Worm (Caenorhabditis elegans) whole organism, dauer: ENCODE measurements around the gene srh-214.

ENCODE experiments used
- unc-62 ChIP-seq: sonication (generic microtip); optimal IDR thresholded peaks from 2 replicates; lab custom pipeline; 2017; ENCODE audit warnings: missing biosample characterization, missing genetic modification reagents, missing genetic modification characterization

The srh-214 gene

ce11 chrV:16836100-16836499 is 6.5 kb upstream of the srh-214 start:
- no peak for TF ChIP-seq unc-62 (GFP tag; lab: Kevin White, UChicago)

ce11 chrV:16834989-16835388 is 5.4 kb upstream of the srh-214 start, which contains the start of gene tni-3:
Gene tni-3 (minus strand): TSS chrV:16835128.
- TF ChIP-seq unc-62 (GFP tag; lab: Kevin White, UChicago) = no peak

- no peak for TF ChIP-seq unc-62 (GFP tag; lab: Kevin White, UChicago)
Observed at ce11 chrV:16833672-16834071, 4.1 kb upstream of the srh-214 start.

DNA sequence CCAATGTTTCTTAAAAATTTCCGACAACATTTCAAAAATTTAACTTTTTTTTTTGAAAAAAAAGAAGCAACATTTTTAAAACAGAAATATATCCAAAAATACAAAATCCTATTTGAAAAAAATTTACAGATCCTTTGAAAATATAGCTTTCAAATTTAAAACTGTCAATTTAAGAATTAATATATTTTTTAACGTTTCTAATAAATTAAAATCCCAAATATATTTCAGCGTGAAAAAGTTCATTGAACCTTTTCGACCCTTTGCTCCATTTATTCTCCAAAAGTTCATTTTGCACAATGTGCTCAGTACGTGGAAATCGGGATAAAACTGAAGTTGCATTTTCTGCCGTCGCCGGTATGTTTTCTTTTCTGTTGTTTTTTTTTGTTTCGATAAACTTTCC is 3.3 kb upstream of the srh-214 start, which contains the start of gene phy-3:
phy-3 (plus strand) TSS at position 301 of the 400 bp plus-strand sequence.
- no peak for TF ChIP-seq unc-62 (GFP tag; lab: Kevin White, UChicago)

- no peak for TF ChIP-seq unc-62 (GFP tag; lab: Kevin White, UChicago)
Observed at ce11 chrV:16831921-16832320, 2.4 kb upstream of the srh-214 start, which contains the start of gene srh-215. Gene srh-215 (minus strand): TSS chrV:16832021.

- no peak for TF ChIP-seq unc-62 (GFP tag; lab: Kevin White, UChicago)
Observed at ce11 chrV:16831310-16831709, 1.8 kb upstream of the srh-214 start.

DNA sequence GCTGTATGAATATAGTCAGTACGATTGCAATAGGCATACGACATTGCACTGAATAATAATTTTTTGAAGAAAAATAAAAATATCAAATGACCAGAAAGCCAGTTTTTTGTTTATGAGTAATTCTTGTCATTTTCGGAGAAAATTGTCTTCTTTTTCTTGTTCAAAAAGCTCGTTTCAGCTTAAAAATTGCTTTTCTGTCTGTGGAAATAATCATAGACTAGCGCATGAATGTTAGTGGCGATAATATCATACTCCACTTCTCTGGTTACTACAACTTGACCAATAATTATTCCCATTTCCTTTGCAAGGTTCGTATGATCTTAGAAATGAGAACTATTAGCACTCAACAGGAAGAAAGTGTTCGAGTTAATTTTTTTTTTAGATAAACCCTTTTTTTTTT is 2.1 kb downstream of the srh-214 start, which contains the start of gene srh-216:
srh-216 (minus strand) TSS at position 101 of the 400 bp plus-strand sequence.
- TF ChIP-seq unc-62 (GFP tag; lab: Kevin White, UChicago) = no peak

DNA sequence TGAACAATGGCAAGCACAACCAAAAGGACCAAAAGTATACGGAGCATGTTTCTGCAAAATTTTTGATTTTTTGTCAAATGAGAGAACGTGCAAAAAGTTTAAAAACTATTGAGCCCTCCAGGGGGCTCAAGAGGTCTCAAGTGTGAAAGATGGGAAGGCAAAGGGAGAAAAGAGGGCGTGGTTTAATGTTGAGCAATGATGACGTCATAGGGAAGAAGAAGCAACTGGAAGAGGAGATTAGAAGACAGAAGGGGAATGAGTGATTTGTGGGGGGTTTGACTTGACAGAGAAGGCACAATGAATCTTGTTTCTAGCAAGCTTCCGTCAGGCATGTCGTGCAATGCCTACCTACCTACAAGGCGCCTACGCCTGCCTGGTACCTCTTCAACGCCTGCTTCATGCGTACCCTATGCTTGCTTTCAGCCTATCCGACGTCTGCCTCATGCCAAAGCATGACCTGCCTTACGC is 8.3 kb downstream of the srh-214 start, which contains the start of gene T20B3.14:
T20B3.14 (minus strand) TSS at position 51 of the 468 bp plus-strand sequence.
- TF ChIP-seq unc-62 (GFP tag; lab: Kevin White, UChicago) = no peak

DNA sequence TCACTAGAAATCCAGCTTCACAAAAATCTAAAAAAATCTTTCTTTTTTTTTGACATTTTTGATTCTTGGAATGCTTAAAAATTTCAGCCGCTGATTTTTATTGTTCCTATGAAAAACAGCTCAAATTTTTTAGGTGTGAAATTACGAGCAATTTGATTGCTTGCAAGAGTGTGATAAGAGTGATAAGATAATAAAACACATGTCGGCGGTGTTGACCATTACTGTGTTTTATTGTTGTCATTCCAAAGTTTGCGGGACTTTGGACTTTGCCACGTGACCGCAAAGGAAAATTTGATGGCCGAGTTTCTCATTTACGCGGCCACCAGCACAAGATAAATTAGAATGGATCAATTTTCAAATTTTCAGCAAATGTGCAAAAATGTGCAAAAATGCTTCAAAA is 12.8 kb downstream of the srh-214 start:
- TF ChIP-seq unc-62 (GFP tag; lab: Kevin White, UChicago) = no peak

DNA sequence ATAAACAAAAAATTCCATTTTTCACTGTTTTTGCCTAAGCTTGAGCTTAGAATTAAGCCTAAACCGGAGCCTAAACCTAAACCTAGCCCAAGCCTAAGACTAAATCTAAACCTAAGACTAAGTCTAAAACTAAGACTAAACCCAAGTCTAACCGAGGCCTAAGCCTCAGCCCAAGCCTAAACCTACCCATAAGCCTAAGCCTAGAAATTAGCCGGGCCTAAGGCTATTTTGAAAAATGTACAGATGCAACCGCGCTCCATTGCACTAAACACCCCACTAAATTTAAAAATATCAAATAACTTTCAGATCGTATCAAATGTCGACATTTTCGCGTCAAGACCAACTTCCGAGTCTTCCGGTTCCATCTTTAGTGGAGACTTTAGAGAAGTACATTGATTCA is 14.3 kb downstream of the srh-214 start, which contains the start of gene T20B3.1:
T20B3.1 (plus strand) TSS at position 301 of the 400 bp plus-strand sequence.
- TF ChIP-seq unc-62 (GFP tag; lab: Kevin White, UChicago) = no peak

DNA sequence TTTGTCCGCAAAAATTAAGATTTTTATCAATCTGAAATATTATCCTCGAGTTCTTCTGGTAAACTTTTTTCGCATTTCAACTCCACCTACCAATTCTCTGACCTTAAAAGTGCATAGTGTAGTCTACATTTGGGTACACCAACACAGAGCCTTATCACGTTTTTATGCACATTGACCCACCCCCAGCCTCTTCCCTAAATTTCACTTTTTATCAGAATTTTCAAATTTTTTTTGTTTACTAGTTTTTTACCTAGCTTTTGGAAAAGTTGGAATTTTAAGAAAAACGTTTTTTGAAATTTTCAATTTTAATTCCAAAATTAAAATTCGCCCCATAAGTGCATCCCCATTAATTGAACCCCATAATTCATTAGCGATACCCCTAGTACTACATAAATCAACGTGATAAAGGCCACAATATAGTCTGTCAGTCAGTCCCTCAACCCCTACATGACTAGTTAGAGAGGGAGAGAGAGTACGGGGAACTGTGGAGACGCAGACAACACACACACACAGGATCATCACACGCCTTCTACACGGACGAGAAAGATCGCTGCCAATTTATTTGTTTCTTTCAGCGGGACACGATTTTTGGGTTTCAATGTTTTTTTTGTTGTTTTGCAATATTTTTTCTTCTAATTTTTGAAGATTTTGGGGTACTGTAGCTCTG is 14.9 kb downstream of the srh-214 start:
- TF ChIP-seq unc-62 (GFP tag; lab: Kevin White, UChicago) = no peak

ce11 chrV:16812371-16812770 is 17.2 kb downstream of the srh-214 start:
- TF ChIP-seq unc-62 (GFP tag; lab: Kevin White, UChicago) = no peak

DNA sequence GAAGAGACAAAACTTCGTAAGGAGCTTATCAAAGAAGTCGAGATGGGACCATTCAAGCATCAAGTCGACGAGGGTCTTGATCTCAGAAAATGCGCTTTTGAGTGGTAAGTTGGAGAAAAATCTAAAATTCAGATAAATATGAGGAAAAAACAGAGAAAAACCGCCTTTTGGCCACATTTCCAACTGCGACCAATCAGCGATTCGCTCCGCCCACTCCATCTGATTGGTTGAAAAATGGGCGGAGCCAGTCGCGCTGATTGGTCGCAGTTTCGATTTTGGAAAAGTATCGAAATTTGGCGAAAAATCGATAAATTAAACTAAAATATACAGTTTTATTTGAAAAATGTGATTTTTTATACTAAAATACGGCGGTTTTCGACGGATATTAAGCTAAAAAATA is 17.7 kb downstream of the srh-214 start:
- no peak for TF ChIP-seq unc-62 (GFP tag; lab: Kevin White, UChicago)

- no peak for TF ChIP-seq unc-62 (GFP tag; lab: Kevin White, UChicago)
Observed at ce11 chrV:16808168-16808567, 21.4 kb downstream of the srh-214 start.

DNA sequence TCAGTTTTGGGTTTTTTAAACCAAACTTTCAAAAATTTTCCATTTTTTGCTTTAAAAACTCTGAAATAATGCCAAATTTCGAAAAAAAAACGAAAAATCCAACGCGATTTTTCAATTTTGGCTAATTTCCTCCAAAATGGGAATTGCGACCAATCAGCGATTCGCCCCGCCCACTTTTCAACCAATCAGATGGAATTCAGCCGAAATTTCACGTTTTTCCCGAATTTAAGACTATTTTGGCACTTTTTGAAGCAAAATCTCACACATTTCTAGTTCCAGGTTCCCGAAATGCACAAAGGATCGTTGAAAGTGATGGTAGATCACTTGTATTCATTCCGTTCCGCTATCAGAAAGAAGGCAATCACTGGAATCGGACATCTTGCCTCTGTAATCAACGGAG is 24.8 kb downstream of the srh-214 start:
- no peak for TF ChIP-seq unc-62 (GFP tag; lab: Kevin White, UChicago)

DNA sequence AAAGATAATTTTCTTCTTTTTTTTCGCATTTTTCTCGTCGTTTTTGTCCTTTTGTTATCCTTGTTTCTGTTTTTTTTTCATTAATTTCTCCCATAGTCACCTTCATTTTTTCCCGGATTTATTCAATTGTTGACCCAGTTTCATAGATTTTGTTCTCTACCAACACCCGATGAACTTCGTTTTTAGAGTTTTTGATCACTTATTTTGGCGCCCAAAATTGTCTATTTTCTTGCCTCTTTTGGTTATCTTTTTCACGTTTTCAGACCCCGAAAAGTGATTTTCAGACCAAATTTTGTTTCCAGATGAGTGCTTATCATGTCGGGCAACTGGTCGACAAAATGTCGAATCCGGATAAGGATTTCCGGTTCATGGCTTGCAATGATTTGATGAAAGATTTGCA is 27.0 kb downstream of the srh-214 start, which contains the start of gene cand-1:
cand-1 (plus strand) TSS at position 301 of the 400 bp plus-strand sequence.
- TF ChIP-seq unc-62 (GFP tag; lab: Kevin White, UChicago) = no peak

- no peak for TF ChIP-seq unc-62 (GFP tag; lab: Kevin White, UChicago)
Observed at ce11 chrV:16800484-16800883, 29.1 kb downstream of the srh-214 start.
